Worm (Caenorhabditis elegans): ENCODE data around the gene sri-57.
"Not testable (repeated sequence)": the region's sequence is repeated elsewhere in the genome, so short reads cannot be mapped to it uniquely, and the experiment has no call there.

DNA sequence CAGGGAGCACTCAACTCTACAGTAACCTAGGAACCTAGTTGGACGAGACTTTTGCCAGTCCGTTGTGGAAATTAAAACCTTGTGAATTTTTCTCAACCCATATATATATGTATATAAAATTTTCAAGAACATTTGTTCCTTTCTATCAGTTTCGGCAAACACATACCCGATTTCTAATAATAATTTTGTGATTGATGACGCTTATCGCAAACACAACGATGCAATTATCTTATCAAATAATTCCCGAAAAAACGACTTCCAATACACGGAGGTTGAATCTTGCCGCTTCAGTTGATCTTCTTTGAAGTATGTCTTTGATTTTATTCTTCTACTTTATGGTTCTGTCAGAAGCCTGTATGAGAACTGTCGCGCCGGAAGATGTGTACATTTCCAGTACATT, 7.1 kb downstream of the sri-57 start, which contains the start of gene F22E5.2:
- TF ChIP-seq ceh-62 (tag; optimal IDR thresholded peaks at IDR 0.05); unc-62 (GFP tag; optimal IDR thresholded peaks at IDR 0.05 in 1 of 2); unc-62 (tag; optimal IDR thresholded peaks at IDR 0.05); fos-1 (tag; optimal IDR thresholded peaks at IDR 0.05); ceh-82 (tag; optimal IDR thresholded peaks at IDR 0.05); zip-2 (tag; optimal IDR thresholded peaks at IDR 0.05); ama-1 (optimal IDR thresholded peaks at IDR 0.05); skn-1 (tag; optimal IDR thresholded peaks at IDR 0.05); lin-39 (tag; optimal IDR thresholded peaks at IDR 0.05); duxl-1 (tag; optimal IDR thresholded peaks at IDR 0.05; ENCODE audit: poor library complexity); nhr-28 (tag; optimal IDR thresholded peaks at IDR 0.05); tag-97 (GFP tag; IDR thresholded peaks at IDR 0.05): not testable (repeated sequence)
